Worm (Caenorhabditis elegans) whole organism, young adult: ENCODE results near the gene cyp-33C2.
"Not testable (repeated sequence)": the region's sequence is repeated elsewhere in the genome, so short reads cannot be mapped to it uniquely, and the experiment has no call there.

ENCODE experiments used
- F57A8.1 ChIP-seq: fragments of 200-800 bp; sonication (Bioruptor generic); optimal IDR thresholded peaks from 2 replicates; lab custom pipeline; 2018; ENCODE audit warnings: mild to moderate bottlenecking, missing genetic modification characterization, moderate library complexity, missing compliant biosample characterization
- ama-1 ChIP-seq, 3 experiments: fragments of 150-350 bp in 1 of 3; sonication (generic microtip) in 2 of 3; optimal IDR thresholded peaks; 2 replicates each; lab custom pipeline; 2014 to 2018; ENCODE audit warnings: missing biosample characterization in 2 of 3, missing genetic modification characterization in 2 of 3, missing genetic modification reagents in 2 of 3
- ets-4 ChIP-seq: fragments of 200-800 bp; sonication (Bioruptor generic); optimal IDR thresholded peaks from 2 replicates; lab custom pipeline; 2018; ENCODE audit warnings: mild to moderate bottlenecking, missing genetic modification characterization, missing compliant biosample characterization
- lin-35 ChIP-seq, 3 experiments: fragments of 150-350 bp in 2 of 3; sonication (generic microtip) in 1 of 3; optimal IDR thresholded peaks; 2 replicates each; lab custom pipeline; 2014 to 2018; ENCODE audit warnings: missing biosample characterization in 3 of 3, missing genetic modification characterization in 3 of 3, missing genetic modification reagents in 3 of 3

ce11 chrV:2144408-2144807 lies 38.9 kb upstream of the cyp-33C2 start, which contains the start of gene F22F7.12:
- not testable (repeated sequence) for TF ChIP-seq F57A8.1 (GFP tag; lab: Kevin White, UChicago); ama-1 (optimal IDR thresholded peaks at IDR 0.05; lab: Kevin White, UChicago); ama-1 (GFP tag; optimal IDR thresholded peaks at IDR 0.05; lab: Kevin White, UChicago); ets-4 (GFP tag; lab: Kevin White, UChicago); lin-35 (GFP tag; optimal IDR thresholded peaks at IDR 0.05; lab: Kevin White, UChicago)
